Fruit fly (Drosophila melanogaster) whole organism, prepupa: ENCODE measurements around the gene CG43062.

Source experiments
- CG10631 ChIP-seq: fragments of 200-800 bp; sonication (Bioruptor generic); optimal IDR thresholded peaks from 2 replicates; lab custom pipeline; 2016; ENCODE audit warnings: missing biosample characterization, missing genetic modification characterization
- CG10669 ChIP-seq: fragments of 200-800 bp; sonication (Bioruptor generic); optimal IDR thresholded peaks from 3 replicates; lab custom pipeline; 2018; ENCODE audit warnings: missing biosample characterization, mild to moderate bottlenecking, missing genetic modification characterization, moderate library complexity
- CG11294 ChIP-seq: fragments of 200-800 bp; sonication (Bioruptor generic); IDR thresholded peaks from 2 replicates; pipeline ENCODE4 v1.3.6; 2022; ENCODE audit warnings: missing biosample characterization, missing genetic modification characterization
- CG11762 ChIP-seq: fragments of 200-800 bp; sonication (Bioruptor generic); optimal IDR thresholded peaks from 3 replicates; lab custom pipeline; 2016; ENCODE audit warnings: missing biosample characterization, missing genetic modification characterization; ENCODE audit not compliant: insufficient read depth
- CG11902 ChIP-seq: fragments of 200-800 bp; sonication (Bioruptor generic); optimal IDR thresholded peaks from 3 replicates; lab custom pipeline; 2016; ENCODE audit warnings: missing biosample characterization, missing genetic modification characterization
- CG15336 ChIP-seq: fragments of 200-800 bp; sonication (Bioruptor generic); IDR thresholded peaks from 2 replicates; pipeline ENCODE4 v1.3.6; 2022; ENCODE audit warnings: missing biosample characterization, missing genetic modification characterization
- CG16779 ChIP-seq: fragments of 200-800 bp; sonication (Bioruptor generic); optimal IDR thresholded peaks from 3 replicates; lab custom pipeline; 2017; ENCODE audit warnings: missing biosample characterization, mild to moderate bottlenecking, missing genetic modification characterization
- CG3032 ChIP-seq: fragments of 200-800 bp; optimal IDR thresholded peaks from 2 replicates; lab custom pipeline; 2019; ENCODE audit warnings: missing biosample characterization, mild to moderate bottlenecking, missing genetic modification characterization, moderate library complexity
- CG31627 ChIP-seq: fragments of 200-800 bp; sonication (Bioruptor generic); optimal IDR thresholded peaks from 3 replicates; lab custom pipeline; 2016; ENCODE audit warnings: missing biosample characterization, missing genetic modification characterization
- CG32006 ChIP-seq: fragments of 200-800 bp; sonication (Bioruptor generic); optimal IDR thresholded peaks from 3 replicates; lab custom pipeline; 2017; ENCODE audit warnings: missing biosample characterization, mild to moderate bottlenecking, missing genetic modification characterization
- CG34406 ChIP-seq: fragments of 200-800 bp; sonication (Bioruptor generic); optimal IDR thresholded peaks from 3 replicates; lab custom pipeline; 2016; ENCODE audit warnings: missing biosample characterization, missing genetic modification characterization
- CG3919 ChIP-seq: fragments of 200-800 bp; sonication (Bioruptor generic); optimal IDR thresholded peaks from 3 replicates; lab custom pipeline; 2016; ENCODE audit warnings: missing biosample characterization, missing genetic modification characterization
- CG4318 ChIP-seq: fragments of 200-800 bp; sonication (Bioruptor generic); optimal IDR thresholded peaks from 3 replicates; lab custom pipeline; 2017; ENCODE audit warnings: missing biosample characterization, mild to moderate bottlenecking, missing genetic modification characterization
- CG6163 ChIP-seq: fragments of 200-800 bp; sonication (Bioruptor generic); IDR thresholded peaks from 3 replicates; pipeline ENCODE4 v1.3.6; 2022; ENCODE audit warnings: missing biosample characterization, missing genetic modification characterization
- CG6276 ChIP-seq: fragments of 200-800 bp; sonication (Bioruptor generic); optimal IDR thresholded peaks from 2 replicates; lab custom pipeline; 2017; ENCODE audit warnings: missing biosample characterization, mild to moderate bottlenecking, missing genetic modification characterization
- CG6792 ChIP-seq: fragments of 200-800 bp; sonication (Bioruptor generic); optimal IDR thresholded peaks from 3 replicates; lab custom pipeline; 2016; ENCODE audit warnings: missing biosample characterization, missing genetic modification characterization
- CG6808 ChIP-seq: fragments of 200-800 bp; sonication (Bioruptor generic); optimal IDR thresholded peaks from 3 replicates; lab custom pipeline; 2017; ENCODE audit warnings: missing biosample characterization, missing genetic modification characterization, mild to moderate bottlenecking, moderate library complexity, missing genetic modification reagents
- CG7368 ChIP-seq: fragments of 200-800 bp; sonication (Bioruptor generic); optimal IDR thresholded peaks from 3 replicates; lab custom pipeline; 2016; ENCODE audit warnings: missing biosample characterization, missing genetic modification characterization
- CG8119 ChIP-seq: fragments of 200-800 bp; sonication (Bioruptor generic); IDR thresholded peaks from 3 replicates; pipeline ENCODE4 v1.3.6; 2022; ENCODE audit warnings: missing biosample characterization, missing genetic modification characterization
- CG8319 ChIP-seq: fragments of 200-800 bp; sonication (Bioruptor generic); optimal IDR thresholded peaks from 3 replicates; lab custom pipeline; 2016; ENCODE audit warnings: missing biosample characterization, missing genetic modification characterization
- CG9139 ChIP-seq: fragments of 200-800 bp; sonication (Bioruptor generic); optimal IDR thresholded peaks from 3 replicates; lab custom pipeline; 2017; ENCODE audit warnings: missing biosample characterization, mild to moderate bottlenecking, missing genetic modification characterization
- Eip75B ChIP-seq: fragments of 200-800 bp; sonication (Bioruptor generic); optimal IDR thresholded peaks from 3 replicates; lab custom pipeline; 2016; ENCODE audit warnings: missing biosample characterization, missing genetic modification characterization
- Eip93F ChIP-seq: fragments of 200-800 bp; sonication (Bioruptor generic); optimal IDR thresholded peaks from 2 replicates; lab custom pipeline; 2016; ENCODE audit warnings: missing biosample characterization, mild to moderate bottlenecking, missing genetic modification characterization
- Ets96B ChIP-seq: fragments of 200-800 bp; optimal IDR thresholded peaks from 2 replicates; lab custom pipeline; 2019; ENCODE audit warnings: missing biosample characterization, mild to moderate bottlenecking, missing genetic modification characterization, moderate library complexity
- Gug ChIP-seq: fragments of 200-800 bp; sonication (Bioruptor generic); IDR thresholded peaks from 2 replicates; pipeline ENCODE4 v1.3.6; 2022; ENCODE audit warnings: missing biosample characterization, missing genetic modification characterization
- Hr38 ChIP-seq: sonication (Bioruptor generic); optimal IDR thresholded peaks from 2 replicates; lab custom pipeline; 2016; ENCODE audit warnings: missing biosample characterization, missing genetic modification characterization
- Hr4 ChIP-seq: fragments of 200-800 bp; sonication (Bioruptor generic); optimal IDR thresholded peaks from 3 replicates; lab custom pipeline; 2016; ENCODE audit warnings: missing biosample characterization, missing genetic modification characterization
- Lpt ChIP-seq: fragments of 200-800 bp; sonication (Bioruptor generic); optimal IDR thresholded peaks from 3 replicates; lab custom pipeline; 2016; ENCODE audit warnings: missing biosample characterization, missing genetic modification characterization
- OdsH ChIP-seq: fragments of 200-800 bp; sonication (Bioruptor generic); optimal IDR thresholded peaks from 3 replicates; lab custom pipeline; 2016; ENCODE audit warnings: missing biosample characterization, missing genetic modification characterization
- Smox ChIP-seq: fragments of 200-800 bp; sonication (Bioruptor generic); optimal IDR thresholded peaks from 3 replicates; lab custom pipeline; 2016; ENCODE audit warnings: missing biosample characterization, missing genetic modification characterization
- Sox102F ChIP-seq: fragments of 200-800 bp; sonication (Bioruptor generic); optimal IDR thresholded peaks from 2 replicates; lab custom pipeline; 2016; ENCODE audit warnings: missing biosample characterization, mild to moderate bottlenecking, missing genetic modification characterization
- achi ChIP-seq: fragments of 200-800 bp; sonication (Bioruptor generic); optimal IDR thresholded peaks from 3 replicates; lab custom pipeline; 2016; ENCODE audit warnings: missing biosample characterization, missing genetic modification characterization
- dsx ChIP-seq: fragments of 200-800 bp; optimal IDR thresholded peaks from 3 replicates; lab custom pipeline; 2019; ENCODE audit warnings: missing biosample characterization, mild to moderate bottlenecking, missing genetic modification characterization, moderate library complexity; ENCODE audit not compliant: poor library complexity, severe bottlenecking
- eg ChIP-seq: fragments of 200-800 bp; sonication (Bioruptor generic); IDR thresholded peaks from 3 replicates; pipeline ENCODE4 v1.3.6; 2022; ENCODE audit warnings: missing biosample characterization, missing genetic modification characterization
- esn ChIP-seq: fragments of 200-800 bp; sonication (Bioruptor generic); optimal IDR thresholded peaks from 2 replicates; lab custom pipeline; 2016; ENCODE audit warnings: missing biosample characterization, mild to moderate bottlenecking, missing genetic modification characterization, moderate library complexity
- fd59A ChIP-seq: fragments of 200-800 bp; sonication (Bioruptor generic); optimal IDR thresholded peaks from 2 replicates; lab custom pipeline; 2017; ENCODE audit warnings: missing biosample characterization, mild to moderate bottlenecking, missing genetic modification characterization, missing genetic modification reagents
- fd85E ChIP-seq: fragments of 200-800 bp; sonication (Bioruptor generic); optimal IDR thresholded peaks from 3 replicates; lab custom pipeline; 2016; ENCODE audit warnings: missing biosample characterization, missing genetic modification characterization
- lz ChIP-seq: fragments of 200-800 bp; sonication (Bioruptor generic); optimal IDR thresholded peaks from 3 replicates; lab custom pipeline; 2016; ENCODE audit warnings: missing biosample characterization, missing genetic modification characterization
- net ChIP-seq: fragments of 200-800 bp; sonication (Bioruptor generic); optimal IDR thresholded peaks from 3 replicates; lab custom pipeline; 2016; ENCODE audit warnings: missing biosample characterization, missing genetic modification characterization
- pdm3 ChIP-seq: fragments of 200-800 bp; sonication (Bioruptor generic); optimal IDR thresholded peaks from 3 replicates; lab custom pipeline; 2016; ENCODE audit warnings: missing biosample characterization, missing genetic modification characterization
- salr ChIP-seq, 2 experiments: fragments of 200-800 bp; sonication (Bioruptor generic); optimal IDR thresholded peaks; 3 replicates each; lab custom pipeline; 2016 to 2018; ENCODE audit warnings: missing biosample characterization in 2 of 2, missing genetic modification characterization in 2 of 2, mild to moderate bottlenecking in 1 of 2
- spab ChIP-seq: fragments of 200-800 bp; sonication (Bioruptor generic); optimal IDR thresholded peaks from 2 replicates; lab custom pipeline; 2017; ENCODE audit warnings: missing biosample characterization, mild to moderate bottlenecking, missing genetic modification characterization, missing genetic modification reagents
- ss ChIP-seq, 2 experiments: fragments of 200-800 bp; sonication (Bioruptor generic); optimal IDR thresholded peaks; 2 replicates in 1 of 2; 3 replicates in 1 of 2; lab custom pipeline; 2017 to 2018; ENCODE audit warnings: mild to moderate bottlenecking in 2 of 2, missing biosample characterization in 2 of 2, missing genetic modification characterization in 2 of 2, moderate library complexity in 1 of 2
- svp ChIP-seq: fragments of 200-800 bp; sonication (Bioruptor generic); peaks from one replicate; lab custom pipeline; 2016; ENCODE audit warnings: missing biosample characterization, missing genetic modification characterization
- topi ChIP-seq: fragments of 200-800 bp; sonication (Bioruptor generic); optimal IDR thresholded peaks from 3 replicates; lab custom pipeline; 2016; ENCODE audit warnings: missing biosample characterization, missing genetic modification characterization
- vri ChIP-seq: fragments of 200-800 bp; sonication (Bioruptor generic); optimal IDR thresholded peaks from 3 replicates; lab custom pipeline; 2016; ENCODE audit warnings: missing biosample characterization, mild to moderate bottlenecking, missing genetic modification characterization

CG43062 gene

dm6 chr3R:11779357-11780018 is 29.4 kb downstream of the CG43062 start (continued):
- TF ChIP-seq CG3919 (GFP tag; lab: Kevin White, UChicago) = peak; percentile 92
- TF ChIP-seq esn (GFP tag; lab: Kevin White, UChicago) = peak; percentile 95
- no peak for TF ChIP-seq Hr38 (GFP tag; lab: Kevin White, UChicago)
- TF ChIP-seq CG6163 (GFP tag; lab: Robert Waterston, UW) = peak; percentile 84
- peak; percentile 90 for TF ChIP-seq CG10669 (GFP tag; lab: Kevin White, UChicago)
- TF ChIP-seq CG34406 (GFP tag; lab: Kevin White, UChicago) = peak; percentile 93
- peak; percentile 91 for TF ChIP-seq CG31627 (GFP tag; lab: Kevin White, UChicago)
- peak; percentile 73; the same call in 2 of the 3 replicates for TF ChIP-seq eg (GFP tag; lab: Robert Waterston, UW)
- TF ChIP-seq CG8119 (GFP tag; lab: Robert Waterston, UW) = peak; percentile 84
- TF ChIP-seq Eip93F (GFP tag; lab: Kevin White, UChicago) = peak; percentile 81
- TF ChIP-seq achi (GFP tag; lab: Kevin White, UChicago) = peak; percentile 92
- TF ChIP-seq Smox (GFP tag; lab: Kevin White, UChicago) = peak; percentile 94
- TF ChIP-seq CG3032 (tag; lab: Kevin White, UChicago) = peak; percentile 93
- TF ChIP-seq lz (GFP tag; lab: Kevin White, UChicago) = peak; percentile 94
- TF ChIP-seq CG32006 (GFP tag; lab: Kevin White, UChicago) = peak; percentile 93
- TF ChIP-seq salr (GFP tag; optimal IDR thresholded peaks at IDR 0.05; lab: Kevin White, UChicago) = peak; percentile 87 to 91
- TF ChIP-seq CG15336 (GFP tag; lab: Robert Waterston, UW) = peak; percentile 74
- TF ChIP-seq Eip75B (GFP tag; lab: Kevin White, UChicago) = peak; percentile 91
- TF ChIP-seq vri (GFP tag; lab: Kevin White, UChicago) = peak; percentile 85
- peak; percentile 93 for TF ChIP-seq Sox102F
- peak; percentile 91 for TF ChIP-seq CG10631 (GFP tag; lab: Kevin White, UChicago)
- peak; percentile 74 for TF ChIP-seq Gug (GFP tag; lab: Robert Waterston, UW)
- TF ChIP-seq CG6792 = peak; percentile 87
- peak; percentile 67 for TF ChIP-seq fd85E (GFP tag; lab: Kevin White, UChicago)
- peak; percentile 79 to 91 for TF ChIP-seq ss (GFP tag; optimal IDR thresholded peaks at IDR 0.05; lab: Kevin White, UChicago)
- peak; percentile 63 for TF ChIP-seq Lpt (GFP tag; lab: Kevin White, UChicago)
- TF ChIP-seq OdsH (GFP tag; lab: Kevin White, UChicago) = peak; percentile 94

- TF ChIP-seq Ets96B (tag; lab: Kevin White, UChicago) (peak; percentile 99), CG6808 (GFP tag; lab: Kevin White, UChicago) (peak; percentile 97), CG6276 (GFP tag; lab: Kevin White, UChicago) (peak; percentile 96), achi (GFP tag; lab: Kevin White, UChicago) (peak; percentile 97), CG3919 (GFP tag; lab: Kevin White, UChicago) (peak; percentile 98), lz (GFP tag; lab: Kevin White, UChicago) (peak; percentile 94), net (GFP tag; lab: Kevin White, UChicago) (peak; percentile 97), CG11902 (GFP tag; lab: Kevin White, UChicago) (peak; percentile 95), CG4318 (GFP tag; lab: Kevin White, UChicago) (peak; percentile 98), Hr38 (GFP tag; lab: Kevin White, UChicago) (no peak), Gug (GFP tag; lab: Robert Waterston, UW) (peak; percentile 90), OdsH (GFP tag; lab: Kevin White, UChicago) (peak; percentile 98), dsx (GFP tag; lab: Kevin White, UChicago) (peak; percentile 95), salr (GFP tag; optimal IDR thresholded peaks at IDR 0.05; lab: Kevin White, UChicago) (peak; percentile 94 to 99), CG6163 (GFP tag; lab: Robert Waterston, UW) (peak; percentile 97), Smox (GFP tag; lab: Kevin White, UChicago) (peak; percentile 92), CG7368 (GFP tag; lab: Kevin White, UChicago) (peak; percentile 96), CG8319 (GFP tag; lab: Kevin White, UChicago) (peak; percentile 93), CG16779 (tag; lab: Kevin White, UChicago) (peak; percentile 95), topi (peak; percentile 92), fd59A (peak; percentile 98), pdm3 (peak; percentile 93), spab (GFP tag; lab: Kevin White, UChicago) (peak; percentile 98), CG11762 (GFP tag; lab: Kevin White, UChicago) (peak; percentile 95), CG15336 (GFP tag; lab: Robert Waterston, UW) (peak; percentile 93), CG3032 (tag; lab: Kevin White, UChicago) (peak; percentile 99), Hr4 (GFP tag; lab: Kevin White, UChicago) (peak; percentile 94), CG34406 (GFP tag; lab: Kevin White, UChicago) (peak; percentile 98), eg (GFP tag; lab: Robert Waterston, UW) (peak; percentile 97), CG9139 (GFP tag; lab: Kevin White, UChicago) (peak; percentile 92), CG11294 (peak; percentile 92), svp (GFP tag; lab: Kevin White, UChicago) (peak; percentile 97)
These were observed 30.1 kb downstream of the CG43062 start for dm6 chr3R:11780181-11780688.
